Worm (Caenorhabditis elegans) whole organism, L2 larva: Measurements from ENCODE around the gene ZK673.5.
A peak's percentile ranks its signal among the peaks of the same experiment; 100 is the strongest.

ENCODE experiments used
- Y55F3AM.14 ChIP-seq: fragments of 200-800 bp; sonication (Bioruptor generic); optimal IDR thresholded peaks from 2 replicates; lab custom pipeline; 2018; ENCODE audit warnings: mild to moderate bottlenecking, missing genetic modification characterization, missing compliant biosample characterization
- ZK546.5 ChIP-seq: sonication (generic microtip); optimal IDR thresholded peaks from 2 replicates; lab custom pipeline; 2017; ENCODE audit warnings: missing biosample characterization, missing genetic modification characterization
- aly-2 ChIP-seq: fragments of 150-350 bp; optimal IDR thresholded peaks from 2 replicates; lab custom pipeline; 2014; ENCODE audit warnings: missing biosample characterization, missing genetic modification characterization
- blmp-1 ChIP-seq: sonication (generic microtip); optimal IDR thresholded peaks from 2 replicates; lab custom pipeline; 2017; ENCODE audit warnings: missing genetic modification characterization, mild to moderate bottlenecking, missing compliant biosample characterization, antibody characterized with exemption, moderate library complexity; ENCODE audit not compliant: insufficient read depth
- ceh-82 ChIP-seq: fragments of 150-350 bp; optimal IDR thresholded peaks from 2 replicates; lab custom pipeline; 2014; ENCODE audit warnings: missing biosample characterization, missing genetic modification characterization
- crh-2 ChIP-seq: sonication (generic microtip); optimal IDR thresholded peaks from 2 replicates; lab custom pipeline; 2017; ENCODE audit warnings: missing biosample characterization, missing genetic modification characterization
- egl-27 ChIP-seq: sonication (generic microtip); optimal IDR thresholded peaks from 3 replicates; lab custom pipeline; 2017; ENCODE audit warnings: missing biosample characterization, missing genetic modification reagents, missing genetic modification characterization
- elt-1 ChIP-seq: fragments of 150-350 bp; optimal IDR thresholded peaks from 2 replicates; lab custom pipeline; 2014; ENCODE audit warnings: missing biosample characterization, missing genetic modification characterization
- elt-3 ChIP-seq: sonication (generic microtip); optimal IDR thresholded peaks from 2 replicates; lab custom pipeline; 2017; ENCODE audit warnings: missing biosample characterization, missing genetic modification characterization
- fos-1 ChIP-seq: fragments of 150-350 bp; optimal IDR thresholded peaks from 2 replicates; lab custom pipeline; 2014; ENCODE audit warnings: missing biosample characterization, missing genetic modification characterization
- gmeb-1 ChIP-seq: fragments of 150-350 bp; optimal IDR thresholded peaks from 2 replicates; lab custom pipeline; 2014; ENCODE audit warnings: missing biosample characterization, missing genetic modification characterization
- lin-11 ChIP-seq: fragments of 150-350 bp; sonication (generic microtip); optimal IDR thresholded peaks from 2 replicates; lab custom pipeline; 2014; ENCODE audit warnings: missing biosample characterization, missing genetic modification characterization, inconsistent platforms, mixed read lengths
- lin-13 ChIP-seq: fragments of 150-350 bp; optimal IDR thresholded peaks from 2 replicates; lab custom pipeline; 2014; ENCODE audit warnings: missing biosample characterization, missing genetic modification reagents, missing genetic modification characterization
- mab-5 ChIP-seq: fragments of 150-350 bp; optimal IDR thresholded peaks from 2 replicates; lab custom pipeline; 2014; ENCODE audit warnings: missing biosample characterization, missing genetic modification characterization
- mdl-1 ChIP-seq, 2 experiments: fragments of 150-350 bp in 1 of 2; sonication (generic microtip) in 1 of 2; optimal IDR thresholded peaks; 2 replicates each; lab custom pipeline; 2017; ENCODE audit warnings: missing biosample characterization in 2 of 2, missing genetic modification characterization in 2 of 2
- nhr-10 ChIP-seq: sonication (generic microtip); optimal IDR thresholded peaks from 2 replicates; lab custom pipeline; 2017; ENCODE audit warnings: missing biosample characterization, missing genetic modification characterization
- nhr-11 ChIP-seq: fragments of 150-350 bp; optimal IDR thresholded peaks from 2 replicates; lab custom pipeline; 2014; ENCODE audit warnings: missing biosample characterization, missing genetic modification characterization
- nhr-12 ChIP-seq: fragments of 150-350 bp; optimal IDR thresholded peaks from 2 replicates; lab custom pipeline; 2014; ENCODE audit warnings: missing biosample characterization, missing genetic modification characterization
- nhr-129 ChIP-seq: fragments of 150-350 bp; optimal IDR thresholded peaks from 2 replicates; lab custom pipeline; 2014; ENCODE audit warnings: missing biosample characterization, missing genetic modification characterization
- sem-4 ChIP-seq: fragments of 150-350 bp; optimal IDR thresholded peaks from 2 replicates; lab custom pipeline; 2014; ENCODE audit warnings: missing biosample characterization, missing genetic modification reagents, missing genetic modification characterization
- skn-1 ChIP-seq: sonication (generic microtip); optimal IDR thresholded peaks from 2 replicates; lab custom pipeline; 2017; ENCODE audit warnings: missing biosample characterization, missing genetic modification characterization
- sma-3 ChIP-seq: sonication (generic microtip); optimal IDR thresholded peaks from 2 replicates; lab custom pipeline; 2016; ENCODE audit warnings: missing genetic modification reagents, missing genetic modification characterization, missing compliant biosample characterization
- sma-9 ChIP-seq, 2 experiments: fragments of 150-350 bp in 1 of 2; sonication (generic microtip) in 1 of 2; optimal IDR thresholded peaks; 2 replicates each; lab custom pipeline; 2014 to 2016; ENCODE audit warnings: missing genetic modification characterization in 2 of 2, mild to moderate bottlenecking in 1 of 2, missing biosample characterization in 1 of 2, missing compliant biosample characterization in 1 of 2, missing genetic modification reagents in 1 of 2, moderate library complexity in 1 of 2
- snpc-4 ChIP-seq: fragments of 150-350 bp; optimal IDR thresholded peaks from 2 replicates; lab custom pipeline; 2014; ENCODE audit warnings: missing biosample characterization, missing genetic modification characterization
- unc-39 ChIP-seq: fragments of 150-350 bp; optimal IDR thresholded peaks from 2 replicates; lab custom pipeline; 2014; ENCODE audit warnings: missing biosample characterization, missing genetic modification characterization
- unc-62 ChIP-seq: fragments of 150-350 bp; optimal IDR thresholded peaks from 2 replicates; lab custom pipeline; 2014; ENCODE audit warnings: missing biosample characterization, missing genetic modification reagents, missing genetic modification characterization
- zag-1 ChIP-seq: fragments of 150-350 bp; optimal IDR thresholded peaks from 2 replicates; lab custom pipeline; 2014; ENCODE audit warnings: missing biosample characterization, missing genetic modification characterization

The ZK673.5 gene

DNA sequence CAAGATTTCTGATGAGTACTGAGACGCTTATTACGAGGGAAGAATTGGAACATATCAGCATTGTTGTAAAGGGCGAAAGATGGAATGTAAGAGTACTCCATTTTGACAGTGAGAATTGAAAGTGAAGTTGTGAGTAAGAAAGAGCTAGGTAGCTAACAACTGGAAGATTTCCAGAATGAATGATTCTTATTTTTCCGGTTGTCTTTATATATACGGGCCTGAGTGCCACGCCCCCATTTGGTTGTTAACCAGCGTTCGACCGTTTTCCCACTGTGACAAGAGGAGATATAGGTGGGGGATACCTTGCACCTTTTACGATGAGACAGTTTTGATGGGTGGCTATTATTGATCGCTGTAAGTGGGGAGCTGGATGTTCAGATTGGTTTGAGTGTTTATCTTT lies 9.9 kb downstream of the ZK673.5 start, which contains the start of gene ZK666.1:
ZK666.1 (minus strand) TSS at position 101 of the 400 bp plus-strand sequence.
- no peak for TF ChIP-seq elt-1
- no peak for TF ChIP-seq sma-3
- TF ChIP-seq gmeb-1 (tag; lab: Kevin White, UChicago), result no peak
- no peak for TF ChIP-seq sma-9 (GFP tag; optimal IDR thresholded peaks at IDR 0.05; lab: Kevin White, UChicago)
- no peak for TF ChIP-seq sma-9 (tag; optimal IDR thresholded peaks at IDR 0.05; lab: Kevin White, UChicago)
- TF ChIP-seq elt-3 (tag; lab: Kevin White, UChicago), result no peak
- TF ChIP-seq nhr-11 (tag; lab: Kevin White, UChicago), result no peak
- no peak for TF ChIP-seq aly-2 (tag; lab: Kevin White, UChicago)
- TF ChIP-seq blmp-1 (tag; lab: Kevin White, UChicago), result no peak
- no peak for TF ChIP-seq nhr-10 (tag; lab: Kevin White, UChicago)

DNA sequence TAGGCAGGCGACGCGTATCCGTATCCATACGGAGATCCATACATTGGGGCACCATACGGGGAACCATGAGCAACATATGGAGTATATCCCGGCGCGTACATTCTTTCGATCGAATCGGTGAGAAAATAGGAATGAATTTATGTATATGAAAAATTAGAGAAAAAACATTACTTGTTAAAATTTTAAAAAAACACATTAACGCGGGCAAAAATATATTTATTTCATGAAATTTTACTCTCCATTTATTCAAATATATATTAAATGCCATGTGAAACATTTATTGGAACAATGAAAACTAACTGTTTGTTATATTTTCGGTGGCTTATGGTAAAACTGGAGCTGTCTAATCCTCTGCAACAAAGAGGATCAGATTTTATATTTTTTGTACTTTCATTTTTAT lies 10.5 kb downstream of the ZK673.5 start, which contains the start of gene ZK666.2:
ZK666.2 (minus strand) TSS at position 101 of the 400 bp plus-strand sequence.
- TF ChIP-seq nhr-12 (no peak), Y55F3AM.14 (no peak)

DNA sequence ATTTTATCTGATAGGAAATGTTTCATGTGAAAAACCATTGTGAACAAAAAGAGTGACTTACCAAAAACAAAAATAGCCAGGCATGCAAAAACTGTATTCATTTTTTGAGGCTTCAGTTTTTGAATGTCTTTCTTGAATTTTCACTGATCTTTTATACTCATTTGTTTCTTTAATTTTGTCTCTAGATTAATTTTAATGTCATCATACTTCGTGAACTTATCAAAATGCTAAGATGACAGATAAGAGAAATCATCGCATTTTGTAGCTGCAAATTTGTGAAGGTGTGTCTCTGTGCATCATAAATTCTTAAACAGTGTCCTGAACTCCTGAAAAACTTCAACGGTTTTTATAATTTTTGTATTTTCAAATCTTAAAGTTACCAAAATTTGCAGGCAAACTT lies 14.7 kb downstream of the ZK673.5 start, which contains the start of gene clec-58:
clec-58 (minus strand) TSS at position 101 of the 400 bp plus-strand sequence.
- TF ChIP-seq snpc-4 (tag; lab: Kevin White, UChicago) (no peak), ZK546.5 (tag; lab: Kevin White, UChicago) (no peak), skn-1 (tag; lab: Kevin White, UChicago) (no peak)

DNA sequence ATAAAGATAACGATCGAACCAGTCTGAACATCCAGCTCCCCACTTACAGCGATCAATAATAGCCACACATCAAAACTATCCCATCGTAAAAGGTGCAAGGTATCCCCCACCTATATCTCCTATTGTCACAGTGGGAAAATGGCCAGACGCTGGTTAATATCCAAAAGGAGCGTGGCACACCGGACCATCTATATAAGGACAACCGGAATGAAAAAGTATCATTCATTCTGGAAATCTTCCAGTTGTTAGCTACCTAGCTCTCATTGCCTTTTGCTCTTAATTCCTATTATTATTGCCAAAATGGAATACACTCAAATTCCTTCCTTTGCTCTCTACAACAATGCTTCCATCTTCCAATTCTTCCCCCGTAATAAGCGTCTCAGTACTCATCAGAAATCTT lies 15.7 kb downstream of the ZK673.5 start, which contains the start of gene ZK666.4:
ZK666.4 (plus strand) TSS at position 301 of the 400 bp plus-strand sequence.
- no peak for TF ChIP-seq mab-5 (tag; lab: Kevin White, UChicago)

DNA sequence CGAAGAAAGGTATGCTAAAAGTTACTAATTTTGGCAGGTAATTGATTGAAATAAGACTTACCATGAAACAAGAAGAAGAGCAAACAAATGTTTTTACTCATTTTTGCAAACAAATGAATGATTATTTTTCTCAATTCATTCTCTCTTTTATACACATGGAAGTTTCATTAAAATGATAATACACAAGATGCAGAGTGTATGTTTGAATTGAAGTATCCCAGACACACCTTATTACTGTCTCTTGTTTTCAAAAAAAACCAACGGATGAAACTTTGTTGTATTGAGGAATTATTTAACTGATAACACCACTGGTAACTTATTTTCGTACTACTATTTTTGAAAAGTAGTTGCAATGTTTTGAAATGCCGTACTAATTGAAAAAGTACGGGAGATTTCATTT lies 18.0 kb downstream of the ZK673.5 start, which contains the start of gene clec-59:
clec-59 (minus strand) TSS at position 101 of the 400 bp plus-strand sequence.
- TF ChIP-seq skn-1 (tag; lab: Kevin White, UChicago) (no peak), blmp-1 (tag; lab: Kevin White, UChicago) (no peak), egl-27 (tag; lab: Kevin White, UChicago) (no peak), crh-2 (tag; lab: Kevin White, UChicago) (no peak), sem-4 (no peak), ceh-82 (tag; lab: Kevin White, UChicago) (no peak), unc-39 (tag; lab: Kevin White, UChicago) (no peak), nhr-129 (tag; lab: Kevin White, UChicago) (no peak), lin-13 (no peak), lin-11 (tag; lab: Kevin White, UChicago) (no peak), Y55F3AM.14 (no peak), unc-62 (GFP tag; lab: Kevin White, UChicago) (no peak)
- TF ChIP-seq, all 48 proteins: peak for 0

DNA sequence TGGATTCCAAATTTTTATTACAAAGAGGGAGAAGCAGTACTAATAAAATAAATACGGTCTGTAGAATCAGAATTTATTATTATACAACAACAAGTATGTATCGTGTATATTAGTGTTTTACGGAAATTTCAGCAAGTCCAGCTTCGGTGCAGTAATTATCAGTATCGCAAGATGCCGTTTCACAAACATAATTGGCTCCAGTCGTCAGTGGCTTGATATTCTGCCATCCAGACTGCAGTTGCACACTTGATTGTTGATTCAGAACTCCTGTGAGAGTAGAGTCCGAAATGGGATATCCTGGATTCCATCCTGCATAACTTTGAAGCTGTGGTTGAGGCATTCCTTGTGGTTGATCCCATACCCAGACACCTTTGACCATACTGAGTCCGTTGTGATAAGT lies 18.7 kb downstream of the ZK673.5 start:
- no peak for TF ChIP-seq zag-1 (tag; lab: Kevin White, UChicago)

DNA sequence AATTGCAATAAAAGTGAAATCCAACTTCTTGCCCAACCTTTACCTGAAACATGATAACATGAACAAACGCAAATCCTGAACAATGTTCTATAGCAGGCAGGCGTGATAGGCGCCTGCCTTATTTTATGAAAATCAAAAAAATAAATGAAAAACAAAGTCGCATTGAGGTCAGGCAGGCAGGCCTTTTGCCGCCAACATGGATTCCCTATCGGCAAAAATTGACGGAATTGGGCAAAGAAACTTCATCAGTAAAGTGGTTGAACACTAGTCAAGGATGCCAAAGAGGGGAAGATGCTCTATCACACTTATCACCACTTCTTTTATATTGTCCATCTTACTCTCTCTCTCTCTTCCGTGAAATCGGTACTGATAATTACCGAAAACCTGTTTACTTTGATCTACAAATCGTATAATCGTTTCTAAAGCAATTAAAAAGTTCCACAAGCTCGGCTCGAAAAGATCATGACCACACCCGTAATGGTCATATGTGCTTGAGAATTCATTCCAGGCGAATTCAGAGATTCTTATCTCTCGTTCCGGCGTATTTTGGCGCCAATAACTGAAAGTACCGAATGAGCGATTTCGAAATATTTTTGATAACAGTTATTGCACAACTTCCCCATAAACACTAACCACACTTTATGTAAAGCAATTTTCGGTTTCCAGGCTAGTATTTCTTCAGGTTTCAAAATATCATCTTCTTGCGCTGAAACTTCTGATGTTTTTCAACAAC lies 20.7 kb downstream of the ZK673.5 start, which contains the start of the genes clec-60 and ZK666.11:
clec-60 (minus strand) TSS at position 51 of the 733 bp plus-strand sequence.
ZK666.11 (plus strand) TSS at position 699 of the 733 bp plus-strand sequence.
- TF ChIP-seq nhr-11 (tag; lab: Kevin White, UChicago), result no peak
- peak; percentile 28 for TF ChIP-seq fos-1 (tag; lab: Kevin White, UChicago)

DNA sequence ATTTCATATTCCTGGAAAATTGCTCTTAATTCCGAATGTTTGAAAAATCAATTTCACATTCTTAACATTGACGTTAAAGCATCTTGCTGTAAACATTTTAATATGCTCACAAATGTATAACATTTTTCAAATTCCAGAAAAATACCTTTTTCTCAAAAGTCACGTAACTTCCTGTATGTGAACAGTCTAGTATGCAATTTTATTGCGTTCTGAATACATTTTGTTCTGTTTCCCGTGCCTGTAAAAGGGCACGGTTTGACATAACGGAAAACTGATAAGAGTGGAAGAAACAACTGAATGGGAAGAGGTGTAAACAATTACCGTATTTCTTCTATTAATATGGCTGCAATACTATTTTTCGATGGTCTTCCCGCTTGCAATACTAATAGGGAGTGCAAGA lies 21.6 kb downstream of the ZK673.5 start:
- peak; percentile 24 for TF ChIP-seq fos-1 (tag; lab: Kevin White, UChicago)
- TF ChIP-seq mdl-1 (tag; optimal IDR thresholded peaks at IDR 0.05; lab: Kevin White, UChicago), result no peak
